Fruit fly (Drosophila melanogaster): ENCODE results near the gene sl.

sl gene

dm6 chrX:16321037-16321436 lies 29.1 kb upstream of the sl start (continued):
- TF ChIP-seq mam (GFP tag; optimal IDR thresholded peaks at IDR 0.05) (no peak), CG16813 (GFP tag; IDR thresholded peaks at IDR 0.05; ENCODE audit: partially characterized antibody) (0 out of 3 replicates have a peak, but pooled peaks have one; percentile 42), CG8089 (GFP tag; optimal IDR thresholded peaks at IDR 0.05) (no peak), CG2889 (GFP tag; IDR thresholded peaks at IDR 0.05) (no peak), Pdp1 (GFP tag; optimal IDR thresholded peaks at IDR 0.05) (no peak), Myb (GFP tag; optimal IDR thresholded peaks at IDR 0.05) (no peak), cas (GFP tag; IDR thresholded peaks at IDR 0.05) (no peak), Ssrp (tag; optimal IDR thresholded peaks at IDR 0.05) (no peak), CG14965 (GFP tag; optimal IDR thresholded peaks at IDR 0.05; ENCODE audit: borderline replicate concordance) (no peak), CG8924 (tag; optimal IDR thresholded peaks at IDR 0.05) (no peak), Lpt (GFP tag; optimal IDR thresholded peaks at IDR 0.05) (no peak), CG8359 (GFP tag; optimal IDR thresholded peaks at IDR 0.05; ENCODE audit: borderline replicate concordance) (no peak), CG32767 (GFP tag; IDR thresholded peaks at IDR 0.05) (no peak), MESR4 (GFP tag; optimal IDR thresholded peaks at IDR 0.05) (no peak), unc-4 (GFP tag; IDR thresholded peaks at IDR 0.05; ENCODE audit: partially characterized antibody) (peak; percentile 19; the same call in 1 of the 2 replicates), CG12104 (GFP tag; optimal IDR thresholded peaks at IDR 0.05) (no peak), inv (GFP tag; IDR thresholded peaks at IDR 0.05; ENCODE audit: partially characterized antibody) (no peak), ab (GFP tag; optimal IDR thresholded peaks at IDR 0.05) (no peak), Kr (GFP tag; optimal IDR thresholded peaks at IDR 0.05) (no peak), CG7372 (GFP tag; IDR thresholded peaks at IDR 0.05) (no peak), CG1603 (tag; optimal IDR thresholded peaks at IDR 0.05) (peak; percentile 32), Adf1 (GFP tag; IDR thresholded peaks at IDR 0.05) (no peak), YL-1 (GFP tag; optimal IDR thresholded peaks at IDR 0.05) (no peak), NfI (GFP tag; optimal IDR thresholded peaks at IDR 0.05) (no peak), phol (tag; optimal IDR thresholded peaks at IDR 0.05) (no peak), CG8478 (optimal IDR thresholded peaks at IDR 0.05) (no peak), CG13287 (GFP tag; IDR thresholded peaks at IDR 0.05; ENCODE audit: partially characterized antibody) (peak; percentile 29; the same call in 1 of the 2 replicates), bab2 (GFP tag; optimal IDR thresholded peaks at IDR 0.05) (no peak), CG15514 (GFP tag; optimal IDR thresholded peaks at IDR 0.05) (peak; percentile 93), CG1233 (GFP tag; optimal IDR thresholded peaks at IDR 0.05) (no peak), tna (GFP tag; IDR thresholded peaks at IDR 0.05; ENCODE audit: partially characterized antibody) (no peak), CG3281 (GFP tag; optimal IDR thresholded peaks at IDR 0.05) (no peak), CG11723 (GFP tag; optimal IDR thresholded peaks at IDR 0.05) (no peak), sisA (GFP tag; IDR thresholded peaks at IDR 0.05) (no peak), CG14050 (GFP tag; IDR thresholded peaks at IDR 0.05) (no peak), CG11456 (GFP tag; IDR thresholded peaks at IDR 0.05) (no peak), chinmo (GFP tag; IDR thresholded peaks at IDR 0.05; ENCODE audit: partially characterized antibody) (no peak), CG15011 (GFP tag; optimal IDR thresholded peaks at IDR 0.05) (no peak), Lim3 (GFP tag; IDR thresholded peaks at IDR 0.05) (no peak), pho (GFP tag; optimal IDR thresholded peaks at IDR 0.05) (no peak), CG31441 (GFP tag; IDR thresholded peaks at IDR 0.05) (no peak), Dek (tag; optimal IDR thresholded peaks at IDR 0.05) (no peak), lilli (GFP tag; optimal IDR thresholded peaks at IDR 0.05) (no peak), odd (GFP tag; optimal IDR thresholded peaks at IDR 0.05) (no peak), Opbp (GFP tag; IDR thresholded peaks at IDR 0.05; ENCODE audit: partially characterized antibody) (peak; percentile 17; the same call in 1 of the 3 replicates), D19A (tag; optimal IDR thresholded peaks at IDR 0.05) (no peak), BEAF-32 (GFP tag; optimal IDR thresholded peaks at IDR 0.05) (peak; percentile 19), grau (tag; optimal IDR thresholded peaks at IDR 0.05) (no peak), CG12659 (GFP tag; optimal IDR thresholded peaks at IDR 0.05) (no peak), Dp (GFP tag; optimal IDR thresholded peaks at IDR 0.05) (peak; percentile 82), Nf-YC (tag; optimal IDR thresholded peaks at IDR 0.05) (no peak)

Measured in whole organism, embryonic.